Worm (Caenorhabditis elegans) whole organism, L4 larva: ENCODE measurements around the gene R11D1.1.

Source experiments
- D1046.2 ChIP-seq: fragments of 200-800 bp; sonication (Bioruptor generic); IDR thresholded peaks from 2 replicates; pipeline ENCODE4 v1.3.6; 2022; ENCODE audit warnings: missing genetic modification characterization, missing compliant biosample characterization
- F37D6.2 ChIP-seq: sonication (generic microtip); optimal IDR thresholded peaks from 2 replicates; lab custom pipeline; 2016; ENCODE audit warnings: mild to moderate bottlenecking, missing genetic modification characterization, missing compliant biosample characterization
- T20F7.1 ChIP-seq: fragments of 200-800 bp; sonication (Bioruptor generic); optimal IDR thresholded peaks from 2 replicates; lab custom pipeline; 2018; ENCODE audit warnings: mild to moderate bottlenecking, missing genetic modification characterization, missing compliant biosample characterization
- T26A8.4 ChIP-seq: fragments of 200-800 bp; sonication (Bioruptor generic); IDR thresholded peaks from 2 replicates; pipeline ENCODE4 v1.3.6; 2022; ENCODE audit warnings: missing genetic modification characterization, missing compliant biosample characterization
- Y48G9A.11 ChIP-seq: fragments of 200-800 bp; sonication (Bioruptor generic); IDR thresholded peaks from 2 replicates; pipeline ENCODE4 v1.3.6; 2022; ENCODE audit warnings: missing genetic modification reagents, missing genetic modification characterization, missing compliant biosample characterization
- Y5F2A.4 ChIP-seq: fragments of 200-800 bp; sonication (Bioruptor generic); optimal IDR thresholded peaks from 2 replicates; lab custom pipeline; 2018; ENCODE audit warnings: mild to moderate bottlenecking, missing genetic modification characterization, missing compliant biosample characterization
- Y75B8A.6 ChIP-seq: fragments of 200-800 bp; sonication (Bioruptor generic); IDR thresholded peaks from 2 replicates; pipeline ENCODE4 v1.3.6; 2022; ENCODE audit warnings: missing genetic modification reagents, missing genetic modification characterization, missing compliant biosample characterization
- aha-1 ChIP-seq: fragments of 150-350 bp; peaks from one replicate; lab custom pipeline; 2014; ENCODE audit warnings: missing biosample characterization, missing genetic modification characterization
- aly-2 ChIP-seq: sonication (generic microtip); optimal IDR thresholded peaks from 2 replicates; lab custom pipeline; 2018; ENCODE audit warnings: missing biosample characterization, missing genetic modification characterization
- arid-1 ChIP-seq: fragments of 200-800 bp; sonication (Bioruptor generic); conservative IDR thresholded peaks from 2 replicates; pipeline ENCODE4 v1.3.6; 2022; ENCODE audit warnings: missing genetic modification reagents, missing genetic modification characterization, missing compliant biosample characterization
- attf-4 ChIP-seq: sonication (generic microtip); optimal IDR thresholded peaks from 3 replicates; lab custom pipeline; 2017; ENCODE audit warnings: missing biosample characterization, missing genetic modification characterization
- ceh-20 ChIP-seq: fragments of 200-800 bp; sonication (Bioruptor generic); IDR thresholded peaks from 2 replicates; pipeline ENCODE4 v1.3.6; 2022; ENCODE audit warnings: missing genetic modification reagents, missing genetic modification characterization, missing compliant biosample characterization
- ceh-28 ChIP-seq: fragments of 150-350 bp; optimal IDR thresholded peaks from 2 replicates; lab custom pipeline; 2014; ENCODE audit warnings: missing biosample characterization, missing genetic modification reagents, missing genetic modification characterization
- ceh-32 ChIP-seq: sonication (generic microtip); optimal IDR thresholded peaks from 2 replicates; lab custom pipeline; 2016; ENCODE audit warnings: mild to moderate bottlenecking, missing genetic modification characterization, missing compliant biosample characterization; ENCODE audit not compliant: poor library complexity
- ceh-44 ChIP-seq: fragments of 200-800 bp; sonication (Bioruptor generic); IDR thresholded peaks from 2 replicates; pipeline ENCODE4 v1.3.6; 2022; ENCODE audit warnings: missing genetic modification reagents, missing genetic modification characterization, missing compliant biosample characterization
- ceh-62 ChIP-seq: sonication (generic microtip); optimal IDR thresholded peaks from 2 replicates; lab custom pipeline; 2017; ENCODE audit warnings: missing biosample characterization, missing genetic modification characterization
- ces-1 ChIP-seq: fragments of 150-350 bp; sonication (generic microtip); optimal IDR thresholded peaks from 4 replicates; lab custom pipeline; 2014; ENCODE audit warnings: missing biosample characterization, missing genetic modification reagents, missing genetic modification characterization
- ctbp-1 ChIP-seq: fragments of 200-800 bp; sonication (Bioruptor generic); IDR thresholded peaks from 2 replicates; pipeline ENCODE4 v1.3.6; 2022; ENCODE audit warnings: missing genetic modification reagents, missing genetic modification characterization, missing compliant biosample characterization
- daf-16 ChIP-seq, 3 experiments: sonication (generic microtip); optimal IDR thresholded peaks; 2 replicates each; lab custom pipeline; 2016 to 2017; ENCODE audit warnings: missing genetic modification characterization in 3 of 3, missing genetic modification reagents in 3 of 3, mild to moderate bottlenecking in 2 of 3, missing compliant biosample characterization in 2 of 3, missing biosample characterization in 1 of 3, moderate library complexity in 1 of 3
- daf-19 ChIP-seq: fragments of 200-800 bp; sonication (Bioruptor generic); conservative IDR thresholded peaks from 2 replicates; pipeline ENCODE4 v1.3.6; 2022; ENCODE audit warnings: missing genetic modification characterization, missing compliant biosample characterization
- dpl-1 ChIP-seq: fragments of 150-350 bp; optimal IDR thresholded peaks from 2 replicates; lab custom pipeline; 2014; ENCODE audit warnings: missing biosample characterization, missing genetic modification reagents, missing genetic modification characterization
- egl-43 ChIP-seq: fragments of 200-800 bp; sonication (Bioruptor generic); IDR thresholded peaks from 2 replicates; pipeline ENCODE4 v1.3.6; 2022; ENCODE audit warnings: missing genetic modification reagents, missing genetic modification characterization, missing compliant biosample characterization
- fkh-10 ChIP-seq: fragments of 150-350 bp; optimal IDR thresholded peaks from 2 replicates; lab custom pipeline; 2014; ENCODE audit warnings: missing biosample characterization, missing genetic modification reagents, missing genetic modification characterization
- hif-1 ChIP-seq, 2 experiments: sonication (generic microtip); optimal IDR thresholded peaks; 2 replicates each; lab custom pipeline; 2016 to 2017; ENCODE audit warnings: missing compliant biosample characterization in 2 of 2, missing genetic modification characterization in 2 of 2, missing genetic modification reagents in 2 of 2, missing genotype in 2 of 2, mild to moderate bottlenecking in 1 of 2
- hlh-30 ChIP-seq: sonication (generic microtip); optimal IDR thresholded peaks from 2 replicates; lab custom pipeline; 2017; ENCODE audit warnings: antibody characterized with exemption, mild to moderate bottlenecking, missing genetic modification characterization, missing compliant biosample characterization; ENCODE audit not compliant: insufficient read depth
- hmg-1.1 ChIP-seq: fragments of 200-800 bp; sonication (Bioruptor generic); IDR thresholded peaks from 2 replicates; pipeline ENCODE4 v1.3.6; 2022; ENCODE audit warnings: missing genetic modification reagents, missing genetic modification characterization, missing compliant biosample characterization
- lin-13 ChIP-seq: fragments of 150-350 bp; optimal IDR thresholded peaks from 2 replicates; lab custom pipeline; 2014; ENCODE audit warnings: missing biosample characterization, missing genetic modification reagents, missing genetic modification characterization
- lin-15B ChIP-seq: fragments of 150-350 bp; sonication (generic microtip); optimal IDR thresholded peaks from 3 replicates; lab custom pipeline; 2014; ENCODE audit warnings: missing biosample characterization, missing genetic modification characterization
- lin-29 ChIP-seq: fragments of 200-800 bp; sonication (Bioruptor generic); IDR thresholded peaks from 2 replicates; pipeline ENCODE4 v1.3.6; 2022; ENCODE audit warnings: missing genetic modification reagents, missing genetic modification characterization, missing compliant biosample characterization
- lin-38 ChIP-seq: fragments of 200-800 bp; sonication (Bioruptor generic); IDR thresholded peaks from 2 replicates; pipeline ENCODE4 v1.3.6; 2022; ENCODE audit warnings: missing genetic modification reagents, missing genetic modification characterization, missing compliant biosample characterization
- lin-39 ChIP-seq: fragments of 150-350 bp; optimal IDR thresholded peaks from 2 replicates; lab custom pipeline; 2014; ENCODE audit warnings: missing biosample characterization, missing genetic modification reagents, missing genetic modification characterization
- mdl-1 ChIP-seq, 2 experiments: fragments of 150-350 bp in 1 of 2; sonication (generic microtip) in 1 of 2; optimal IDR thresholded peaks; 2 replicates each; lab custom pipeline; 2014 to 2017; ENCODE audit warnings: missing biosample characterization in 2 of 2, missing genetic modification characterization in 2 of 2
- mep-1 ChIP-seq: fragments of 150-350 bp; sonication (generic microtip); optimal IDR thresholded peaks from 3 replicates; lab custom pipeline; 2014; ENCODE audit warnings: missing biosample characterization, missing genetic modification characterization
- mxl-3 ChIP-seq: fragments of 200-800 bp; sonication (Bioruptor generic); optimal IDR thresholded peaks from 2 replicates; lab custom pipeline; 2018; ENCODE audit warnings: mild to moderate bottlenecking, missing genetic modification characterization, missing compliant biosample characterization
- nhr-11 ChIP-seq: fragments of 150-350 bp; optimal IDR thresholded peaks from 2 replicates; lab custom pipeline; 2014; ENCODE audit warnings: missing biosample characterization, missing genetic modification characterization
- nhr-25 ChIP-seq: sonication (generic microtip); optimal IDR thresholded peaks from 2 replicates; lab custom pipeline; 2017; ENCODE audit warnings: missing genetic modification characterization, mild to moderate bottlenecking, missing compliant biosample characterization, antibody characterized with exemption, moderate library complexity, borderline replicate concordance; ENCODE audit not compliant: insufficient read depth
- nhr-41 ChIP-seq: fragments of 200-800 bp; sonication (Bioruptor generic); IDR thresholded peaks from 2 replicates; pipeline ENCODE4 v1.3.6; 2022; ENCODE audit warnings: missing genetic modification reagents, missing genetic modification characterization, missing compliant biosample characterization
- nhr-48 ChIP-seq: sonication (generic microtip); optimal IDR thresholded peaks from 2 replicates; lab custom pipeline; 2016; ENCODE audit warnings: mild to moderate bottlenecking, missing genetic modification characterization, missing compliant biosample characterization
- nhr-6 ChIP-seq: fragments of 150-350 bp; optimal IDR thresholded peaks from 2 replicates; lab custom pipeline; 2014; ENCODE audit warnings: missing biosample characterization, missing genetic modification characterization
- nhr-77 ChIP-seq: fragments of 150-350 bp; optimal IDR thresholded peaks from 2 replicates; lab custom pipeline; 2014; ENCODE audit warnings: missing biosample characterization, missing genetic modification characterization
- saeg-2 ChIP-seq: fragments of 200-800 bp; sonication (Bioruptor generic); IDR thresholded peaks from 2 replicates; pipeline ENCODE4 v1.3.6; 2022; ENCODE audit warnings: missing genetic modification reagents, missing genetic modification characterization, missing compliant biosample characterization
- spr-1 ChIP-seq: sonication (generic microtip); optimal IDR thresholded peaks from 2 replicates; lab custom pipeline; 2016; ENCODE audit warnings: mild to moderate bottlenecking, missing genetic modification characterization, missing compliant biosample characterization
- unc-130 ChIP-seq: sonication (generic microtip); optimal IDR thresholded peaks from 2 replicates; lab custom pipeline; 2016; ENCODE audit warnings: missing genetic modification reagents, missing genetic modification characterization, missing compliant biosample characterization
- unc-62 ChIP-seq, 3 experiments: fragments of 150-350 bp in 1 of 3; sonication (generic microtip); optimal IDR thresholded peaks in 2 of 3; peaks in 1 of 3; 1 replicate in 1 of 3; 2 replicates in 2 of 3; lab custom pipeline; 2014 to 2017; ENCODE audit warnings: missing biosample characterization in 3 of 3, missing genetic modification characterization in 3 of 3, missing genetic modification reagents in 3 of 3, missing genotype in 1 of 3
- vab-7 ChIP-seq: fragments of 200-800 bp; sonication (Bioruptor generic); IDR thresholded peaks from 2 replicates; pipeline ENCODE4 v1.3.6; 2022; ENCODE audit warnings: missing genetic modification reagents, missing genetic modification characterization, missing compliant biosample characterization
- zfp-3 ChIP-seq: fragments of 200-800 bp; sonication (Bioruptor generic); conservative IDR thresholded peaks from 2 replicates; pipeline ENCODE4 v1.3.6; 2022; ENCODE audit warnings: missing genetic modification reagents, missing genetic modification characterization, missing compliant biosample characterization
- zip-11 ChIP-seq: fragments of 200-800 bp; sonication (Bioruptor generic); IDR thresholded peaks from 2 replicates; pipeline ENCODE4 v1.3.6; 2022; ENCODE audit warnings: missing genetic modification characterization, missing compliant biosample characterization
- zip-2 ChIP-seq: fragments of 150-350 bp; optimal IDR thresholded peaks from 2 replicates; lab custom pipeline; 2014; ENCODE audit warnings: missing biosample characterization, missing genetic modification characterization
- ztf-7 ChIP-seq: fragments of 150-350 bp; optimal IDR thresholded peaks from 2 replicates; lab custom pipeline; 2014; ENCODE audit warnings: missing biosample characterization, missing genetic modification characterization

The R11D1.1 gene

ce11 chrV:12728062-12728665 lies 24.0 kb downstream of the R11D1.1 start, which contains the start of the genes rpl-28 and mrpl-49 (continued):
- TF ChIP-seq hmg-1.1 (no peak; the same call in 1 of the 2 replicates), zip-2 (tag; lab: Kevin White, UChicago) (no peak), saeg-2 (GFP tag; lab: Robert Waterston, UW) (no peak), nhr-11 (peak; percentile 88), mxl-3 (GFP tag; lab: Kevin White, UChicago) (no peak), hif-1 (tag; optimal IDR thresholded peaks at IDR 0.05; lab: Kevin White, UChicago) (no peak), mep-1 (peak; percentile 86), vab-7 (GFP tag; lab: Robert Waterston, UW) (0 out of 2 replicates have a peak, but pooled peaks have one; percentile 6), Y48G9A.11 (GFP tag; lab: Robert Waterston, UW) (peak; percentile 99), nhr-77 (peak; percentile 96), unc-130 (GFP tag; lab: Kevin White, UChicago) (no peak), Y75B8A.6 (GFP tag; lab: Robert Waterston, UW) (no peak), T26A8.4 (GFP tag; lab: Robert Waterston, UW) (0 out of 2 replicates have a peak, but pooled peaks have one; percentile 43), ceh-32 (tag; lab: Kevin White, UChicago) (no peak), arid-1 (GFP tag; lab: Robert Waterston, UW) (no peak), lin-39 (tag; lab: Kevin White, UChicago) (no peak), daf-19 (GFP tag; lab: Robert Waterston, UW) (no peak), aly-2 (tag; lab: Kevin White, UChicago) (no peak), ceh-28 (no peak), lin-38 (GFP tag; lab: Robert Waterston, UW) (peak; percentile 97), F37D6.2 (peak; percentile 22), ztf-7 (no peak), Y5F2A.4 (GFP tag; lab: Kevin White, UChicago) (no peak), ceh-20 (GFP tag; lab: Robert Waterston, UW) (no peak), mdl-1 (tag; optimal IDR thresholded peaks at IDR 0.05; lab: Kevin White, UChicago) (peak in 1 of 2 experiments; percentile 20), ctbp-1 (GFP tag; lab: Robert Waterston, UW) (no peak), attf-4 (tag; lab: Kevin White, UChicago) (no peak), nhr-48 (no peak), lin-29 (GFP tag; lab: Robert Waterston, UW) (no peak), unc-62 (GFP tag; optimal IDR thresholded peaks at IDR 0.05 in 1 of 2; lab: Kevin White, UChicago) (peak in 1 of 2 experiments; percentile 71), unc-62 (tag; optimal IDR thresholded peaks at IDR 0.05; lab: Kevin White, UChicago) (no peak), zfp-3 (no peak), daf-16 (GFP tag; optimal IDR thresholded peaks at IDR 0.05; lab: Kevin White, UChicago) (no peak), daf-16 (tag; optimal IDR thresholded peaks at IDR 0.05; lab: Kevin White, UChicago) (peak; percentile 57), lin-13 (GFP tag; lab: Kevin White, UChicago) (peak; percentile 29), ceh-44 (GFP tag; lab: Robert Waterston, UW) (no peak), nhr-25 (tag; lab: Kevin White, UChicago) (peak; percentile 35), zip-11 (GFP tag; lab: Robert Waterston, UW) (no peak), nhr-6 (tag; lab: Kevin White, UChicago) (peak; percentile 98), fkh-10 (GFP tag; lab: Kevin White, UChicago) (peak; percentile 57), D1046.2 (GFP tag; lab: Robert Waterston, UW) (no peak), hlh-30 (tag; lab: Kevin White, UChicago) (peak; percentile 76), egl-43 (GFP tag; lab: Robert Waterston, UW) (no peak), ces-1 (no peak), nhr-41 (GFP tag; lab: Robert Waterston, UW) (no peak), spr-1 (tag; lab: Kevin White, UChicago) (no peak), dpl-1 (GFP tag; lab: Kevin White, UChicago) (peak; percentile 85), T20F7.1 (GFP tag; lab: Kevin White, UChicago) (peak; percentile 99), ceh-62 (tag; lab: Kevin White, UChicago) (no peak), lin-15B (tag; lab: Kevin White, UChicago) (peak; percentile 86), aha-1 (tag; lab: Kevin White, UChicago) (peak; percentile 46)
